Worm (Caenorhabditis elegans) whole organism, L4 larva: ENCODE results near the gene rnh-1.1.

Experiments used
- F49E8.2 ChIP-seq: sonication (generic microtip); optimal IDR thresholded peaks from 2 replicates; lab custom pipeline; 2016; ENCODE audit warnings: missing compliant biosample characterization, mild to moderate bottlenecking, missing genetic modification characterization, borderline replicate concordance
- ama-1 ChIP-seq: fragments of 150-350 bp; optimal IDR thresholded peaks from 2 replicates; lab custom pipeline; 2014; ENCODE audit warnings: inconsistent platforms, mixed read lengths
- daf-16 ChIP-seq, 3 experiments: sonication (generic microtip); optimal IDR thresholded peaks; 2 replicates each; lab custom pipeline; 2016 to 2017; ENCODE audit warnings: missing genetic modification characterization in 3 of 3, missing genetic modification reagents in 3 of 3, mild to moderate bottlenecking in 2 of 3, missing compliant biosample characterization in 2 of 3, missing biosample characterization in 1 of 3, moderate library complexity in 1 of 3
- egl-27 ChIP-seq: sonication (generic microtip); optimal IDR thresholded peaks from 3 replicates; lab custom pipeline; 2017; ENCODE audit warnings: missing biosample characterization, missing genetic modification reagents, missing genetic modification characterization
- lin-29 ChIP-seq: fragments of 200-800 bp; sonication (Bioruptor generic); IDR thresholded peaks from 2 replicates; pipeline ENCODE4 v1.3.6; 2022; ENCODE audit warnings: missing genetic modification reagents, missing genetic modification characterization, missing compliant biosample characterization
- lin-38 ChIP-seq: fragments of 200-800 bp; sonication (Bioruptor generic); IDR thresholded peaks from 2 replicates; pipeline ENCODE4 v1.3.6; 2022; ENCODE audit warnings: missing genetic modification reagents, missing genetic modification characterization, missing compliant biosample characterization
- lin-39 ChIP-seq: fragments of 150-350 bp; optimal IDR thresholded peaks from 2 replicates; lab custom pipeline; 2014; ENCODE audit warnings: missing biosample characterization, missing genetic modification reagents, missing genetic modification characterization
- pqm-1 ChIP-seq: sonication (generic microtip); optimal IDR thresholded peaks from 2 replicates; lab custom pipeline; 2017; ENCODE audit warnings: missing biosample characterization, missing genetic modification characterization
- snpc-1.2 ChIP-seq: fragments of 200-800 bp; sonication (Bioruptor generic); IDR thresholded peaks from 2 replicates; pipeline ENCODE4 v1.3.6; 2022; ENCODE audit warnings: missing genetic modification reagents, missing genetic modification characterization, missing compliant biosample characterization
- tag-97 ChIP-seq: fragments of 200-800 bp; sonication (Bioruptor generic); IDR thresholded peaks from 2 replicates; pipeline ENCODE4 v1.3.6; 2022; ENCODE audit warnings: missing genetic modification characterization, missing compliant biosample characterization
- zag-1 ChIP-seq: fragments of 150-350 bp; optimal IDR thresholded peaks from 2 replicates; lab custom pipeline; 2014; ENCODE audit warnings: missing biosample characterization, missing genetic modification characterization
- ztf-11 ChIP-seq: fragments of 150-350 bp; optimal IDR thresholded peaks from 2 replicates; lab custom pipeline; 2014; ENCODE audit warnings: missing biosample characterization, missing genetic modification characterization

DNA sequence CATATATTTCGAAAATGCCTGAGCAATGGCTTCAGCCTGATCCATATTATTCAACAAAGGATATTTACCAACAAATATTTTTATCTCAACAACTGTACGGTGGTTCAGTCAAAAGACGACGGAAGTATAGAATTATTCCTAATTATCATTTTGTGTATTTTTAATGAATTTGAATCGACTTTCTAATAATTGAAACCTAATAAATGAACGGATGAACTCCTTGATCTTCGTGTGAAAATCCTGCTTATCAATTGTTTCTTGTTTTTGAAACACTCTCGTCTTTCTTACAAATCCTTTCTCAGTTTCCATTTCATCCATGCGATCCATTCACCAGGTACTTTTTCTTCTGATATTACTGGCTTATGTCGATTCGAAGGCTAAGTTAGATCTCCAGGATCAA lies 50.1 kb downstream of the rnh-1.1 start, which contains the start of gene F35D2.1:
- TF ChIP-seq lin-29 (GFP tag; lab: Robert Waterston, UW) (no peak), ztf-11 (tag; lab: Kevin White, UChicago) (no peak), snpc-1.2 (GFP tag; lab: Robert Waterston, UW) (no peak), ama-1 (lab: Kevin White, UChicago) (no peak), F49E8.2 (tag; lab: Kevin White, UChicago) (no peak), pqm-1 (no peak), zag-1 (no peak), lin-39 (tag; lab: Kevin White, UChicago) (no peak), egl-27 (tag; lab: Kevin White, UChicago) (no peak), daf-16 (GFP tag; optimal IDR thresholded peaks at IDR 0.05; lab: Kevin White, UChicago) (no peak), daf-16 (tag; optimal IDR thresholded peaks at IDR 0.05; lab: Kevin White, UChicago) (no peak), lin-38 (GFP tag; lab: Robert Waterston, UW) (no peak), tag-97 (GFP tag; lab: Robert Waterston, UW) (no peak)
